Worm (Caenorhabditis elegans) whole organism, mixed stage, embryonic: Measurements from ENCODE around the gene T26C5.4.

ENCODE experiments used
- blmp-1 ChIP-seq: fragments of 150-350 bp; optimal IDR thresholded peaks from 2 replicates; lab custom pipeline; 2014; ENCODE audit warnings: missing biosample characterization, missing genetic modification characterization
- ceh-83 ChIP-seq: fragments of 200-800 bp; sonication (Bioruptor generic); optimal IDR thresholded peaks from 2 replicates; lab custom pipeline; 2018; ENCODE audit warnings: mild to moderate bottlenecking, missing genetic modification characterization, missing compliant biosample characterization
- elt-1 ChIP-seq: sonication (generic microtip); optimal IDR thresholded peaks from 2 replicates; lab custom pipeline; 2017; ENCODE audit warnings: missing genetic modification characterization, mild to moderate bottlenecking, missing compliant biosample characterization, antibody characterized with exemption, moderate library complexity, borderline replicate concordance; ENCODE audit not compliant: insufficient read depth
- elt-3 ChIP-seq: fragments of 150-350 bp; optimal IDR thresholded peaks from 2 replicates; lab custom pipeline; 2014; ENCODE audit warnings: missing biosample characterization, missing genetic modification characterization
- ham-2 ChIP-seq: fragments of 200-800 bp; sonication (Bioruptor generic); optimal IDR thresholded peaks from 2 replicates; lab custom pipeline; 2018; ENCODE audit warnings: mild to moderate bottlenecking, missing genetic modification characterization, missing compliant biosample characterization
- hlh-1 ChIP-seq: fragments of 150-350 bp; optimal IDR thresholded peaks from 2 replicates; lab custom pipeline; 2014; ENCODE audit warnings: missing biosample characterization, missing genetic modification reagents, missing genetic modification characterization
- lin-13 ChIP-seq: fragments of 150-350 bp; optimal IDR thresholded peaks from 2 replicates; lab custom pipeline; 2014; ENCODE audit warnings: missing biosample characterization, missing genetic modification characterization
- nhr-2 ChIP-seq: fragments of 150-350 bp; optimal IDR thresholded peaks from 2 replicates; lab custom pipeline; 2014; ENCODE audit warnings: missing biosample characterization, missing genetic modification characterization
- nhr-76 ChIP-seq: sonication (generic microtip); optimal IDR thresholded peaks from 2 replicates; lab custom pipeline; 2017; ENCODE audit warnings: missing biosample characterization, missing genetic modification characterization
- snpc-4 ChIP-seq: fragments of 150-350 bp; optimal IDR thresholded peaks from 2 replicates; lab custom pipeline; 2014; ENCODE audit warnings: missing biosample characterization, missing genetic modification characterization
- tbx-8 ChIP-seq: fragments of 200-800 bp; sonication (Bioruptor generic); optimal IDR thresholded peaks from 2 replicates; lab custom pipeline; 2018; ENCODE audit warnings: mild to moderate bottlenecking, missing genetic modification characterization, moderate library complexity, missing compliant biosample characterization
- unc-120 ChIP-seq: sonication (generic microtip); optimal IDR thresholded peaks from 2 replicates; lab custom pipeline; 2017; ENCODE audit warnings: missing genetic modification characterization, missing compliant biosample characterization; ENCODE audit not compliant: poor library complexity, severe bottlenecking

T26C5.4 gene

DNA sequence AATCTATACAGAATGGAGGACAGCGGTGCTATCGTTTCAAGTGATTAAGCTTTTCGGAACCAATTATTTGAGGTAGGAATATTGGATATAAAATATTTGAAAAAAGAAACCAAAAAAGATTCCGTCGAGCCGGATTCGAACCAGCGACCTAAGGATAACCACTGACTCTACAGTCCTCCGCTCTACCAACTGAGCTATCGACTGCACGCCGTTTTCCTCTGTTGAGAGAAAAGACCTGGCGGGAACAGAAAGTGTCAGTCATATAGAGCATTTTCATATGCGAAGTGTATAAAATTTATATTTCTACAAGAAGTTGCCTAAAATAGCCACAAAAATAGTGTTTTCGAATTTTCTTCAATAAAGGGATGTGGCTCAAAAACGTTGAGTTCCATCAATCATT lies 38.6 kb downstream of the T26C5.4 start:
- TF ChIP-seq ham-2 (GFP tag; lab: Kevin White, UChicago) = no peak
- TF ChIP-seq unc-120 = no peak
- TF ChIP-seq nhr-76 = no peak
- TF ChIP-seq blmp-1 (tag; lab: Kevin White, UChicago) = no peak
- TF ChIP-seq nhr-2 (tag; lab: Kevin White, UChicago) = no peak
- TF ChIP-seq lin-13 = no peak
- TF ChIP-seq, all 35 proteins: peak for 0

- no peak for TF ChIP-seq elt-3 (tag; lab: Kevin White, UChicago)
- no peak for TF ChIP-seq tbx-8 (GFP tag; lab: Kevin White, UChicago)
- TF ChIP-seq hlh-1 = no peak
- TF ChIP-seq snpc-4 (tag; lab: Kevin White, UChicago) = no peak
- no peak for TF ChIP-seq blmp-1 (tag; lab: Kevin White, UChicago)
- TF ChIP-seq elt-1 (tag; lab: Kevin White, UChicago) = no peak
- TF ChIP-seq ceh-83 = no peak
Measured at ce11 chrII:9210076-9210475, 40.2 kb downstream of the T26C5.4 start, which contains the start of gene ZK1067.4. Gene ZK1067.4 (plus strand): TSS chrII:9210376.
